Worm (Caenorhabditis elegans): ENCODE results near the gene C34C12.2.

Gene C34C12.2

DNA sequence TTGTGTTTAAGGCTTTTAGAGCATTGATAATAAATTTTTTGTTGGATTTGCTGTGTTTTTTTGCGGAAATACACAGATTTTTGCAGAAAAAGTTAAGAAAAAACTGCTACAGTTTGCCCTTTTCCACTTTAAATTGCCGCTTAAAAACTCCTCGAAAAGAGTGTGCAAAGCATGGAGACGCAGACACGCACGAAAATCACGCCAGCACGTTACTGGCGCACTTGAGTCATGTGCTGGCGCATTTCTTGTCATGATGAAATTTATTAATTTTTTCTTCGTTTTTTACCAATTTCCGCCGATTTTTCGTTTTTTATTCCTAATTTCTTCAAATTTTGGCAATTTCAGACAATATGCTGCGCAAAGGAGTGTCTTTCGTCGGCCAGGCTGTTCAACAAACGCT lies 6.5 kb downstream of the C34C12.2 start, which contains the start of gene C34C12.8 (continued):
- TF ChIP-seq arid-1 (GFP tag; conservative IDR thresholded peaks at IDR 0.05) (peak; percentile 88), lin-39 (tag; optimal IDR thresholded peaks at IDR 0.05) (no peak), spr-1 (tag; optimal IDR thresholded peaks at IDR 0.05) (peak; percentile 81), Y105C5A.15 (GFP tag; IDR thresholded peaks at IDR 0.05) (no peak), skn-1 (tag; optimal IDR thresholded peaks at IDR 0.05) (no peak), mdt-29 (GFP tag; IDR thresholded peaks at IDR 0.05) (peak; percentile 92), F44E2.7 (GFP tag; IDR thresholded peaks at IDR 0.05) (no peak), unc-39 (tag; optimal IDR thresholded peaks at IDR 0.05) (no peak), php-3 (GFP tag; IDR thresholded peaks at IDR 0.05) (peak; percentile 89)

DNA sequence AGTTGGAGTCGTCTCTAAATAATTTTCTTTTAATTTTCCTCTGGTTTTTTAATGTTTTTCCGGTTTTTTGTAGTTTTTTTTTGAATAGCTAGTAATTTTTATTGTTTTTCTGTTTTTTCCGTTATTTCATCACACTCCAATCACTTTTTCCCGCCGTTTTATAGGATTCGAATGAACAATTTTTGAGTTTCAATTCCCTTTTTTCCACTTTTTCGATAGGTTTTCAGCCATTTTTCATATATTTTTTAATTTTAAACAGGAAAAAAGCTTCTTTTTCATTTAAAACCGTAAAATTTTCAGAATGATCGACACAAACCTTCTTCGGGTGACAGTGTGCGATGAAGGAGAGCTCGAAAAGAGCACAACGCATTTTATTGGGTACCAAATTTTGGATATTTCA lies 7.8 kb downstream of the C34C12.2 start, which contains the start of gene pph-6:
Gene pph-6, plus strand, starts transcription at position 301 of the 400 bp plus-strand sequence.
- TF ChIP-seq spr-1 (tag; optimal IDR thresholded peaks at IDR 0.05) (no peak), fkh-10 (GFP tag; optimal IDR thresholded peaks at IDR 0.05) (no peak)

ce11 chrIII:3467013-3467412 lies 13.4 kb downstream of the C34C12.2 start:
- TF ChIP-seq tra-1 (GFP tag; IDR thresholded peaks at IDR 0.05) = no peak
- no peak for TF ChIP-seq zfp-3 (GFP tag; conservative IDR thresholded peaks at IDR 0.05)
- TF ChIP-seq nhr-48 (tag; optimal IDR thresholded peaks at IDR 0.05) = no peak
- no peak for TF ChIP-seq egl-43 (GFP tag; IDR thresholded peaks at IDR 0.05)
- no peak for TF ChIP-seq aha-1 (tag)
- TF ChIP-seq daf-12 (tag; optimal IDR thresholded peaks at IDR 0.05) = no peak
- TF ChIP-seq Y48G9A.11 (GFP tag; IDR thresholded peaks at IDR 0.05) = no peak
- no peak for TF ChIP-seq hif-1 (tag; optimal IDR thresholded peaks at IDR 0.05)
- TF ChIP-seq F26F4.8 (GFP tag; conservative IDR thresholded peaks at IDR 0.05) = no peak
- TF ChIP-seq fkh-10 (GFP tag; optimal IDR thresholded peaks at IDR 0.05) = no peak

DNA sequence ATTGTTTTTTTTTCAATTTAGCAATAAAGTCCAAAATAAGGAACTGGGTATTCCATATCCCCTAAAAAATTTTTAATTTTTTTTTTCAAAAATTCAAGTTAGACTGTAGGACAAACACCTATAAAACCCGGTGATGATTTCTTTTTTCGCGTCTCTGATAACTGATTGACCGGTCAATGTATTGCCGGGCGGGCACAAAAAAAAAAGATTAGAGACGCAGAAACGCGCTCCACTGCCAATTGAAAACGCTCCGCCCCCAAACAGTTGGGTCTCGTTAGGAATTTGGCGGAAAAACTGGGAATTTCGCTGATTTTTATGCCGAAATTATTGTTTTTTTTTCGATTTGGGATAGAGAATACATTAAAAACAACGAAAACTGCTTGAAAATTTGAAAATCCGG lies 14.8 kb downstream of the C34C12.2 start:
- peak; percentile 5 for TF ChIP-seq dve-1 (tag; optimal IDR thresholded peaks at IDR 0.05; ENCODE audit: insufficient read depth)
- no peak for TF ChIP-seq madf-5 (GFP tag; IDR thresholded peaks at IDR 0.05)
- TF ChIP-seq F37D6.2 (tag; optimal IDR thresholded peaks at IDR 0.05) = no peak
- no peak for TF ChIP-seq daf-12 (tag; optimal IDR thresholded peaks at IDR 0.05)
- TF ChIP-seq T20F7.1 (GFP tag; optimal IDR thresholded peaks at IDR 0.05) = no peak
- no peak for TF ChIP-seq hif-1 (tag; optimal IDR thresholded peaks at IDR 0.05)
- peak; percentile 20; the same call in 1 of the 2 replicates for TF ChIP-seq dmd-6 (GFP tag; IDR thresholded peaks at IDR 0.05)
- peak; percentile 62 for TF ChIP-seq aha-1 (tag)
- TF ChIP-seq hlh-11 (tag; optimal IDR thresholded peaks at IDR 0.05) = peak; percentile 33
- peak; percentile 30 for TF ChIP-seq pqm-1 (tag; optimal IDR thresholded peaks at IDR 0.05)
- peak; percentile 36 for TF ChIP-seq nhr-28 (tag; optimal IDR thresholded peaks at IDR 0.05)
- no peak for TF ChIP-seq unc-130 (GFP tag; optimal IDR thresholded peaks at IDR 0.05)

ce11 chrIII:3469646-3470045 lies 16.1 kb downstream of the C34C12.2 start, which contains the start of gene smim-14:
smim-14 (minus strand) TSS chrIII:3469746.
- TF ChIP-seq daf-16 (GFP tag; optimal IDR thresholded peaks at IDR 0.05) (no peak), daf-16 (tag; optimal IDR thresholded peaks at IDR 0.05) (peak; percentile 34), lin-39 (tag; optimal IDR thresholded peaks at IDR 0.05) (no peak), snpc-1.2 (GFP tag; IDR thresholded peaks at IDR 0.05) (no peak), mes-2 (tag; optimal IDR thresholded peaks at IDR 0.05; ENCODE audit: poor library complexity, severe bottlenecking) (peak; percentile 29)

DNA sequence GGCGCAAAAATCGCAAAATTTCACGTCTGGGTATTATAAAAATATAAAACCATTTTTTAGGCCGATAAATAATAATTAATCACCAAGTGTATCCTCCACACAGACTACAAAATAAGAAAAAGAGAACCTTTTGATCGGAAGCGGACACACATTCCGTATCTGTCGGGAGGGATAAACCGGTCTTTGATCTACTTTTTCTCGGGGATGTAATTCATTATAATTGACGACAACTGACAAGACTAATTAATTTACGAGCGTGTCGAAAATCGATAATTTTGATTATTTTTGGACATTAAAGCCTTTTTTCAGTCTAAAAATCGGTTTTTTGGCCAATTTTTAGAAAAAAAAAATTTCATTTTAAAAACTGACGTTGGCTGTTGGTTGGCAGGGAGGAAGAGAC lies 16.8 kb downstream of the C34C12.2 start:
- TF ChIP-seq nhr-28 (tag; optimal IDR thresholded peaks at IDR 0.05) = peak; percentile 97
- no peak for TF ChIP-seq lin-13 (GFP tag; optimal IDR thresholded peaks at IDR 0.05)
- TF ChIP-seq unc-62 (GFP tag; optimal IDR thresholded peaks at IDR 0.05 in 1 of 2) = peak in 1 of 2 experiments; percentile 79
- TF ChIP-seq unc-62 (tag; optimal IDR thresholded peaks at IDR 0.05) = no peak
- TF ChIP-seq hlh-11 (tag; optimal IDR thresholded peaks at IDR 0.05) = peak; percentile 40
- 0 out of 2 replicates have a peak, but pooled peaks have one; percentile 28 for TF ChIP-seq php-3 (GFP tag; IDR thresholded peaks at IDR 0.05)
- no peak for TF ChIP-seq ztf-7 (tag; optimal IDR thresholded peaks at IDR 0.05)
- TF ChIP-seq T20F7.1 (GFP tag; optimal IDR thresholded peaks at IDR 0.05) = no peak
- 0 out of 2 replicates have a peak, but pooled peaks have one; percentile 30 for TF ChIP-seq tra-1 (GFP tag; IDR thresholded peaks at IDR 0.05)
- no peak for TF ChIP-seq ceh-20 (GFP tag; IDR thresholded peaks at IDR 0.05)
- no peak for TF ChIP-seq daf-16 (GFP tag; optimal IDR thresholded peaks at IDR 0.05)
- no peak for TF ChIP-seq daf-16 (tag; optimal IDR thresholded peaks at IDR 0.05)
